Worm (Caenorhabditis elegans) whole organism, mixed stage, embryonic: ENCODE data around the gene mup-2.

Experiments used
- M03D4.4 ChIP-seq: sonication (generic microtip); optimal IDR thresholded peaks from 2 replicates; lab custom pipeline; 2017; ENCODE audit warnings: mild to moderate bottlenecking, missing genetic modification characterization, missing compliant biosample characterization
- bed-3 ChIP-seq: fragments of 200-800 bp; sonication (Bioruptor generic); optimal IDR thresholded peaks from 3 replicates; lab custom pipeline; 2018; ENCODE audit warnings: mild to moderate bottlenecking, missing genetic modification characterization, moderate library complexity, missing compliant biosample characterization
- blmp-1 ChIP-seq: fragments of 150-350 bp; optimal IDR thresholded peaks from 2 replicates; lab custom pipeline; 2014; ENCODE audit warnings: missing biosample characterization, missing genetic modification characterization
- ceh-39 ChIP-seq: fragments of 150-350 bp; optimal IDR thresholded peaks from 2 replicates; lab custom pipeline; 2014; ENCODE audit warnings: missing biosample characterization, missing genetic modification characterization
- ceh-43 ChIP-seq: fragments of 200-800 bp; sonication (Bioruptor generic); optimal IDR thresholded peaks from 2 replicates; lab custom pipeline; 2018; ENCODE audit warnings: mild to moderate bottlenecking, missing genetic modification characterization, moderate library complexity, missing compliant biosample characterization
- ces-1 ChIP-seq: fragments of 150-350 bp; optimal IDR thresholded peaks from 2 replicates; lab custom pipeline; 2014; ENCODE audit warnings: missing biosample characterization, missing genetic modification reagents, missing genetic modification characterization
- cnd-1 ChIP-seq: fragments of 200-800 bp; sonication (Bioruptor generic); optimal IDR thresholded peaks from 2 replicates; lab custom pipeline; 2018; ENCODE audit warnings: mild to moderate bottlenecking, missing genetic modification characterization, missing compliant biosample characterization
- drap-1 ChIP-seq: fragments of 200-800 bp; sonication (Bioruptor generic); optimal IDR thresholded peaks from 3 replicates; lab custom pipeline; 2018; ENCODE audit warnings: mild to moderate bottlenecking, missing genetic modification characterization, missing compliant biosample characterization
- elt-3 ChIP-seq: fragments of 150-350 bp; optimal IDR thresholded peaks from 2 replicates; lab custom pipeline; 2014; ENCODE audit warnings: missing biosample characterization, missing genetic modification characterization
- ham-2 ChIP-seq: fragments of 200-800 bp; sonication (Bioruptor generic); optimal IDR thresholded peaks from 2 replicates; lab custom pipeline; 2018; ENCODE audit warnings: mild to moderate bottlenecking, missing genetic modification characterization, missing compliant biosample characterization
- hlh-1 ChIP-seq: fragments of 150-350 bp; optimal IDR thresholded peaks from 2 replicates; lab custom pipeline; 2014; ENCODE audit warnings: missing biosample characterization, missing genetic modification reagents, missing genetic modification characterization
- lin-32 ChIP-seq: fragments of 200-800 bp; sonication (Bioruptor generic); optimal IDR thresholded peaks from 2 replicates; lab custom pipeline; 2018; ENCODE audit warnings: mild to moderate bottlenecking, missing genetic modification characterization, missing compliant biosample characterization
- lsy-2 ChIP-seq: fragments of 150-350 bp; optimal IDR thresholded peaks from 2 replicates; lab custom pipeline; 2014; ENCODE audit warnings: missing biosample characterization, missing genetic modification characterization
- mab-5 ChIP-seq: fragments of 150-350 bp; optimal IDR thresholded peaks from 2 replicates; lab custom pipeline; 2014; ENCODE audit warnings: missing biosample characterization, missing genetic modification characterization
- mep-1 ChIP-seq: fragments of 150-350 bp; optimal IDR thresholded peaks from 2 replicates; lab custom pipeline; 2017; ENCODE audit warnings: missing biosample characterization, missing genetic modification reagents, missing genetic modification characterization, inconsistent platforms
- mls-2 ChIP-seq: sonication (generic microtip); optimal IDR thresholded peaks from 2 replicates; lab custom pipeline; 2016; ENCODE audit warnings: mild to moderate bottlenecking, missing genetic modification characterization, moderate library complexity, missing compliant biosample characterization
- nhr-237 ChIP-seq: fragments of 150-350 bp; optimal IDR thresholded peaks from 2 replicates; lab custom pipeline; 2014; ENCODE audit warnings: missing biosample characterization, missing genetic modification characterization
- nhr-28 ChIP-seq: fragments of 150-350 bp; optimal IDR thresholded peaks from 2 replicates; lab custom pipeline; 2014; ENCODE audit warnings: missing biosample characterization, missing genetic modification characterization
- pha-4 ChIP-seq: fragments of 150-350 bp; optimal IDR thresholded peaks from 2 replicates; lab custom pipeline; 2018; ENCODE audit warnings: missing biosample characterization, missing genetic modification reagents, missing genetic modification characterization
- snpc-4 ChIP-seq: fragments of 150-350 bp; optimal IDR thresholded peaks from 2 replicates; lab custom pipeline; 2014; ENCODE audit warnings: missing biosample characterization, missing genetic modification characterization
- sptf-1 ChIP-seq: sonication (generic microtip); optimal IDR thresholded peaks from 2 replicates; lab custom pipeline; 2017; ENCODE audit warnings: mild to moderate bottlenecking, missing genetic modification characterization, moderate library complexity, missing compliant biosample characterization
- tbx-8 ChIP-seq: fragments of 200-800 bp; sonication (Bioruptor generic); optimal IDR thresholded peaks from 2 replicates; lab custom pipeline; 2018; ENCODE audit warnings: mild to moderate bottlenecking, missing genetic modification characterization, moderate library complexity, missing compliant biosample characterization
- unc-120 ChIP-seq: sonication (generic microtip); optimal IDR thresholded peaks from 2 replicates; lab custom pipeline; 2017; ENCODE audit warnings: missing genetic modification characterization, missing compliant biosample characterization; ENCODE audit not compliant: poor library complexity, severe bottlenecking
- unc-39 ChIP-seq: fragments of 150-350 bp; optimal IDR thresholded peaks from 2 replicates; lab custom pipeline; 2014; ENCODE audit warnings: missing biosample characterization, missing genetic modification characterization
- unc-62 ChIP-seq: fragments of 150-350 bp; optimal IDR thresholded peaks from 2 replicates; lab custom pipeline; 2014; ENCODE audit warnings: missing biosample characterization, missing genetic modification reagents, missing genetic modification characterization
- zip-8 ChIP-seq: fragments of 150-350 bp; optimal IDR thresholded peaks from 2 replicates; lab custom pipeline; 2014; ENCODE audit warnings: missing biosample characterization, missing genetic modification characterization
- ztf-11 ChIP-seq: fragments of 150-350 bp; optimal IDR thresholded peaks from 2 replicates; lab custom pipeline; 2014; ENCODE audit warnings: missing biosample characterization, missing genetic modification characterization

The mup-2 gene

ce11 chrX:6410177-6410765 is at the start of gene mup-2:
Gene mup-2 (minus strand): TSS chrX:6410227.
- TF ChIP-seq hlh-1 (peak; percentile 96), unc-120 (tag; lab: Kevin White, UChicago) (peak; percentile 93), unc-62 (GFP tag; lab: Kevin White, UChicago) (peak; percentile 75), ces-1 (GFP tag; lab: Kevin White, UChicago) (no peak)

ce11 chrX:6458467-6458866 is 48.4 kb upstream of the mup-2 start:
- TF ChIP-seq sptf-1 (no peak), tbx-8 (no peak), ceh-43 (GFP tag; lab: Kevin White, UChicago) (no peak), ceh-39 (tag; lab: Kevin White, UChicago) (no peak), bed-3 (GFP tag; lab: Kevin White, UChicago) (no peak), pha-4 (no peak), cnd-1 (no peak), mls-2 (tag; lab: Kevin White, UChicago) (no peak), ztf-11 (tag; lab: Kevin White, UChicago) (no peak), M03D4.4 (tag; lab: Kevin White, UChicago) (no peak), snpc-4 (tag; lab: Kevin White, UChicago) (no peak), elt-3 (no peak), lsy-2 (tag; lab: Kevin White, UChicago) (no peak), unc-39 (tag; lab: Kevin White, UChicago) (no peak), lin-32 (no peak), zip-8 (tag; lab: Kevin White, UChicago) (no peak), nhr-28 (tag; lab: Kevin White, UChicago) (no peak), blmp-1 (tag; lab: Kevin White, UChicago) (no peak), nhr-237 (tag; lab: Kevin White, UChicago) (no peak), ham-2 (no peak)
- TF ChIP-seq, all 35 proteins: peak for 0

- no peak for TF ChIP-seq unc-120 (tag; lab: Kevin White, UChicago)
- TF ChIP-seq ces-1 (GFP tag; lab: Kevin White, UChicago): no peak
- TF ChIP-seq mls-2 (tag; lab: Kevin White, UChicago): no peak
- TF ChIP-seq mep-1 (tag; lab: Kevin White, UChicago): no peak
- no peak for TF ChIP-seq drap-1
- no peak for TF ChIP-seq ceh-43 (GFP tag; lab: Kevin White, UChicago)
- TF ChIP-seq zip-8 (tag; lab: Kevin White, UChicago): no peak
- no peak for TF ChIP-seq lsy-2 (tag; lab: Kevin White, UChicago)
- TF ChIP-seq ceh-39 (tag; lab: Kevin White, UChicago): no peak
- no peak for TF ChIP-seq elt-3
- TF ChIP-seq nhr-28 (tag; lab: Kevin White, UChicago): no peak
- TF ChIP-seq, all 35 proteins: peak for 0
These were observed 48.0 kb upstream of the mup-2 start for ce11 chrX:6458001-6458400.

ce11 chrX:6456567-6456966 is 46.5 kb upstream of the mup-2 start, which contains the start of gene pept-1:
Gene pept-1 (plus strand): TSS chrX:6456872.
- no peak for TF ChIP-seq pha-4
- no peak for TF ChIP-seq ham-2
- TF ChIP-seq elt-3: no peak
- TF ChIP-seq unc-62 (GFP tag; lab: Kevin White, UChicago): no peak
- no peak for TF ChIP-seq drap-1
- TF ChIP-seq lin-32: no peak
- no peak for TF ChIP-seq ceh-39 (tag; lab: Kevin White, UChicago)
- TF ChIP-seq ceh-43 (GFP tag; lab: Kevin White, UChicago): no peak
- no peak for TF ChIP-seq nhr-237 (tag; lab: Kevin White, UChicago)
- TF ChIP-seq ces-1 (GFP tag; lab: Kevin White, UChicago): no peak
- no peak for TF ChIP-seq sptf-1
- TF ChIP-seq, all 35 proteins: peak for 0

ce11 chrX:6455157-6455556 is 45.1 kb upstream of the mup-2 start, which contains the start of gene nas-33:
Gene nas-33 (minus strand): TSS chrX:6455257.
- no peak for TF ChIP-seq ceh-43 (GFP tag; lab: Kevin White, UChicago)

- TF ChIP-seq nhr-28 (tag; lab: Kevin White, UChicago) (no peak), mab-5 (tag; lab: Kevin White, UChicago) (no peak)
These were observed 40.9 kb upstream of the mup-2 start, which contains the start of the genes grl-6 and K10C2.6 for ce11 chrX:6450839-6451491. Gene grl-6 (minus strand): TSS chrX:6450939. Gene K10C2.6 (plus strand): TSS chrX:6451441.
